Fruit fly (Drosophila melanogaster) whole organism, wandering third instar larva: ENCODE results near the gene Herp.
A peak's percentile ranks its signal among the peaks of the same experiment; 100 is the strongest.

ENCODE experiments used
- CG32264 ChIP-seq: fragments of 200-800 bp; sonication (Bioruptor generic); optimal IDR thresholded peaks from 2 replicates; lab custom pipeline; 2016; ENCODE audit warnings: missing biosample characterization, missing genetic modification characterization
- CG9705 ChIP-seq: fragments of 200-800 bp; sonication (Bioruptor generic); optimal IDR thresholded peaks from 2 replicates; lab custom pipeline; 2018; ENCODE audit warnings: missing biosample characterization, mild to moderate bottlenecking, missing genetic modification characterization
- CrebA ChIP-seq: fragments of 200-800 bp; sonication (Bioruptor generic); optimal IDR thresholded peaks from 2 replicates; lab custom pipeline; 2016; ENCODE audit warnings: missing biosample characterization, mild to moderate bottlenecking, missing genetic modification characterization, borderline replicate concordance
- Dfd ChIP-seq: fragments of >200 bp; optimal IDR thresholded peaks from 2 replicates; lab custom pipeline; 2017; ENCODE audit warnings: missing biosample characterization, missing genetic modification characterization
- Dif ChIP-seq: fragments of 200-275, 200-300 bp; sonication (Bioruptor generic); optimal IDR thresholded peaks from 2 replicates; lab custom pipeline; 2018; ENCODE audit warnings: missing biosample characterization, missing genetic modification characterization; ENCODE audit not compliant: partially characterized antibody
- Hnf4 ChIP-seq: fragments of 200-800 bp; sonication (Bioruptor generic); optimal IDR thresholded peaks from 2 replicates; lab custom pipeline; 2016; ENCODE audit warnings: missing biosample characterization, mild to moderate bottlenecking, missing genetic modification characterization
- Hr78 ChIP-seq: fragments of >200 bp; optimal IDR thresholded peaks from 2 replicates; lab custom pipeline; 2017; ENCODE audit warnings: missing biosample characterization, missing genetic modification characterization
- Jra ChIP-seq: sonication (Bioruptor generic); optimal IDR thresholded peaks from 2 replicates; lab custom pipeline; 2016; ENCODE audit warnings: missing biosample characterization, missing genetic modification characterization
- Mio ChIP-seq: sonication (Bioruptor generic); optimal IDR thresholded peaks from 2 replicates; lab custom pipeline; 2016; ENCODE audit warnings: missing biosample characterization, missing genetic modification characterization
- Myc ChIP-seq: fragments of >200 bp; optimal IDR thresholded peaks from 2 replicates; lab custom pipeline; 2017
- N ChIP-seq: fragments of >200 bp; optimal IDR thresholded peaks from 2 replicates; lab custom pipeline; 2018; ENCODE audit warnings: missing biosample characterization, missing external identifiers, missing genetic modification characterization
- OdsH ChIP-seq: fragments of 200-800 bp; sonication (Bioruptor generic); optimal IDR thresholded peaks from 2 replicates; lab custom pipeline; 2016; ENCODE audit warnings: missing biosample characterization, mild to moderate bottlenecking, missing genetic modification characterization
- Rel ChIP-seq, 2 experiments: fragments of 200-800 bp; sonication (Bioruptor generic) in 1 of 2; optimal IDR thresholded peaks; 2 replicates in 1 of 2; 3 replicates in 1 of 2; lab custom pipeline; 2016 to 2019; ENCODE audit warnings: mild to moderate bottlenecking in 2 of 2, missing biosample characterization in 2 of 2, missing genetic modification characterization in 2 of 2, moderate library complexity in 1 of 2
- Sp1 ChIP-seq: fragments of 200-800 bp; sonication (Bioruptor generic); optimal IDR thresholded peaks from 3 replicates; lab custom pipeline; 2019; ENCODE audit warnings: missing biosample characterization, mild to moderate bottlenecking, missing genetic modification characterization, moderate library complexity
- Vsx2 ChIP-seq: fragments of 200-300, 225-300 bp; sonication (Bioruptor generic); optimal IDR thresholded peaks from 2 replicates; lab custom pipeline; 2018; ENCODE audit warnings: missing biosample characterization, missing genetic modification characterization; ENCODE audit not compliant: partially characterized antibody
- br ChIP-seq: fragments of 200-800 bp; sonication (Bioruptor generic); optimal IDR thresholded peaks from 2 replicates; lab custom pipeline; 2016; ENCODE audit warnings: missing biosample characterization, missing genetic modification characterization
- brk ChIP-seq: fragments of 200-800 bp; sonication (Bioruptor generic); optimal IDR thresholded peaks from 2 replicates; lab custom pipeline; 2016; ENCODE audit warnings: missing biosample characterization, mild to moderate bottlenecking, missing genetic modification characterization
- dl ChIP-seq, 2 experiments: fragments of 175-275, 200-275 bp in 1 of 2; fragments of 200-275 bp in 1 of 2; sonication (Bioruptor generic); optimal IDR thresholded peaks; lab custom pipeline; 2018; ENCODE audit warnings: mild to moderate bottlenecking in 2 of 2, missing biosample characterization in 2 of 2, missing genetic modification characterization in 2 of 2, moderate library complexity in 2 of 2; ENCODE audit not compliant: partially characterized antibody in 2 of 2, insufficient read depth in 1 of 2
- dmrt93B ChIP-seq: fragments of 200-800 bp; sonication (Bioruptor generic); optimal IDR thresholded peaks from 2 replicates; lab custom pipeline; 2018; ENCODE audit warnings: missing biosample characterization, mild to moderate bottlenecking, missing genetic modification characterization
- dsf ChIP-seq: sonication (Bioruptor generic); optimal IDR thresholded peaks from 2 replicates; lab custom pipeline; 2016; ENCODE audit warnings: missing biosample characterization, missing genetic modification characterization, borderline replicate concordance
- foxo ChIP-seq, 2 experiments: fragments of 200-800 bp; sonication (Bioruptor generic); optimal IDR thresholded peaks; 2 replicates in 1 of 2; 3 replicates in 1 of 2; lab custom pipeline; 2016 to 2017; ENCODE audit warnings: missing biosample characterization in 2 of 2, missing genetic modification characterization in 2 of 2
- h ChIP-seq: fragments of 200-800 bp; sonication (Bioruptor generic); optimal IDR thresholded peaks from 3 replicates; lab custom pipeline; 2016; ENCODE audit warnings: missing biosample characterization, mild to moderate bottlenecking, missing genetic modification characterization
- jim ChIP-seq: fragments of 175-275, 200-325 bp; sonication (Bioruptor generic); optimal IDR thresholded peaks from 2 replicates; lab custom pipeline; 2016; ENCODE audit warnings: missing biosample characterization, mild to moderate bottlenecking, missing genetic modification characterization
- pan ChIP-seq: fragments of >200 bp; optimal IDR thresholded peaks from 2 replicates; lab custom pipeline; 2017
- psq ChIP-seq: fragments of 200-800 bp; sonication (Bioruptor generic); optimal IDR thresholded peaks from 3 replicates; lab custom pipeline; 2017; ENCODE audit warnings: missing biosample characterization, mild to moderate bottlenecking, missing genetic modification characterization, moderate library complexity
- rgr ChIP-seq: fragments of 200-800 bp; sonication (Bioruptor generic); optimal IDR thresholded peaks from 3 replicates; lab custom pipeline; 2016; ENCODE audit warnings: missing biosample characterization, mild to moderate bottlenecking, missing genetic modification characterization
- sv ChIP-seq: fragments of 200-800 bp; sonication (Bioruptor generic); optimal IDR thresholded peaks from 3 replicates; lab custom pipeline; 2016; ENCODE audit warnings: missing biosample characterization, missing genetic modification characterization
- tai ChIP-seq: sonication (Bioruptor generic); optimal IDR thresholded peaks from 2 replicates; lab custom pipeline; 2016; ENCODE audit warnings: missing biosample characterization, missing genetic modification characterization
- usp ChIP-seq: fragments of >200 bp; optimal IDR thresholded peaks from 2 replicates; lab custom pipeline; 2017; ENCODE audit warnings: missing biosample characterization, missing genetic modification characterization
- woc ChIP-seq: sonication (Bioruptor generic); optimal IDR thresholded peaks from 2 replicates; lab custom pipeline; 2016; ENCODE audit warnings: missing biosample characterization, mild to moderate bottlenecking, missing genetic modification characterization

Gene Herp

DNA sequence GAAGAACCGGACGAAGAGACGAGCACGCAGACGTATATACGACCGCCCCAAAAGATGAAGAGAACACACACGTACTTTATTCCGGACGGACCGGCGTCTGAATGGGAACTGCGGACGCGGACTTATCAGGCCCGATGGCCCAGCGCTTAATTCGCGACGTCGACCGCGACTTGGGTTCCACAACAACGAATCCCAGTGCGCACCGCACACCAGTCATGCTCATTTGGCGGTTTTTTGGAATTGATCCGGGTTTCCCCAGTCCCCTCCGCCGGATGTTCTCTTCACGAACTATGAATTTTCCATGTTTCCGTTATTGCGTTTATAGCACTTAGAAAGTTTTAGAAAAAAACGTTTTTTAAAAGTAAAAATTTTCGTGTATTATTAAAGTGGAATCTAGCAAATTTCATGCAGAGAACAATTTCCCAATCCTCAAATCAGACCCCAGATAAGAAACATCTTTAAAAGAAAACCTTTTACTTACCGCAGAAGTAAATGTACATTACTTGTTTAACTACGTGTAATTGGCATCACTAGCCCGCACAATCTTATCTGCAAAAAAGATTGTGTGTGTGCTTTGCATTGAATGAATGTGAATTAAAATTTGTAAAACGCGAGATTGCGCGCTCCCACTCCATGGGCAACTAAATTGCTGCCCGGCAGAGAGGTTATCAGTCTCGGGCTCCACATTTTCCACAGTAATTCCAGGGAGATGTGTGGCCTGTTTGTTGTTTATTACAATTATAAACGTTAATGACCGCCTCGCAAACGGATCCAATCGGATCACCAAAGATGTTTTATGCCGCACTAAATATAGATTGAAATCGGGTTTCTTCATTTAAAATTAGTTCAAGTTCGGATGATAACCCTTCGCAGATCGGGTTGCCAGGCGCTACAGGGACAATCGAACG, 9.2 kb downstream of the Herp start, which contains the start of gene CG7149 (continued):
- no peak for TF ChIP-seq Hr78 (GFP tag; lab: Kevin White, UChicago)
- peak; percentile 92 for TF ChIP-seq Myc
- peak; percentile 46 to 68 for TF ChIP-seq dl (GFP tag; optimal IDR thresholded peaks at IDR 0.05; lab: Kevin White, UChicago; ENCODE audit: insufficient read depth in 1 of 2, partially characterized antibody in 2 of 2)
- TF ChIP-seq Hnf4 (GFP tag; lab: Kevin White, UChicago): peak; percentile 16
- TF ChIP-seq sv: no peak
- peak; percentile 56 for TF ChIP-seq br (GFP tag; lab: Kevin White, UChicago)
- peak; percentile 37 for TF ChIP-seq OdsH (GFP tag; lab: Kevin White, UChicago)
- no peak for TF ChIP-seq usp (GFP tag; lab: Kevin White, UChicago)

DNA sequence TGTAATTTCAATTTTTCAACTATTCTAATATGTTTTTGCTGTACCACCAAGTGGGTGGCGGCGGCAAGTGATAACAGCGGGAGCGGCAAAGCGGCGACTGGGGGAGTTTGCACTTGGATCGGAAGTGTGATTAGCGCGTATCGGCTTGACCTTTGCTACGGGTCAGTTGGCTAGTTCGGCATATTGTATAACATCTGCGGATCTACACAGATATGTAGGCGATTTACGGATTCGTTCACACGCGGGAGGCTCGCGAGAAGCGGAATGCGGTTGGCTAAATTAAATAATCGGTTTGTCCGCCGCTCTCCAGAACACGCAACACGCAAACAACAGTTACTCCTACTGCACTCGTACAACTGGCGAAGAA, 9.8 kb downstream of the Herp start:
- TF ChIP-seq CG32264 (GFP tag; lab: Kevin White, UChicago): no peak
- no peak for TF ChIP-seq CrebA (GFP tag; lab: Kevin White, UChicago)
- TF ChIP-seq rgr (GFP tag; lab: Kevin White, UChicago): no peak
- no peak for TF ChIP-seq woc (GFP tag; lab: Kevin White, UChicago)
- no peak for TF ChIP-seq dsf (GFP tag; lab: Kevin White, UChicago)
- TF ChIP-seq Vsx2 (GFP tag; lab: Kevin White, UChicago): no peak
- TF ChIP-seq tai (GFP tag; lab: Kevin White, UChicago): no peak
- TF ChIP-seq N: no peak
- no peak for TF ChIP-seq psq (GFP tag; lab: Kevin White, UChicago)
- TF ChIP-seq CG9705 (GFP tag; lab: Kevin White, UChicago): no peak
- TF ChIP-seq Dif: no peak
- no peak for TF ChIP-seq Hnf4 (GFP tag; lab: Kevin White, UChicago)
- TF ChIP-seq Rel (GFP tag; optimal IDR thresholded peaks at IDR 0.05; lab: Kevin White, UChicago): no peak
- no peak for TF ChIP-seq Rel (tag; optimal IDR thresholded peaks at IDR 0.05; lab: Kevin White, UChicago)
- no peak for TF ChIP-seq pan (lab: Kevin White, UChicago)
- no peak for TF ChIP-seq sv
- TF ChIP-seq h (GFP tag; lab: Kevin White, UChicago): no peak
- no peak for TF ChIP-seq Mio (GFP tag; lab: Kevin White, UChicago)
- TF ChIP-seq Jra (GFP tag; lab: Kevin White, UChicago): no peak
- TF ChIP-seq dmrt93B (GFP tag; lab: Kevin White, UChicago): no peak
- TF ChIP-seq Sp1 (GFP tag; lab: Kevin White, UChicago): no peak
- TF ChIP-seq, all 38 proteins: peak for 0

DNA sequence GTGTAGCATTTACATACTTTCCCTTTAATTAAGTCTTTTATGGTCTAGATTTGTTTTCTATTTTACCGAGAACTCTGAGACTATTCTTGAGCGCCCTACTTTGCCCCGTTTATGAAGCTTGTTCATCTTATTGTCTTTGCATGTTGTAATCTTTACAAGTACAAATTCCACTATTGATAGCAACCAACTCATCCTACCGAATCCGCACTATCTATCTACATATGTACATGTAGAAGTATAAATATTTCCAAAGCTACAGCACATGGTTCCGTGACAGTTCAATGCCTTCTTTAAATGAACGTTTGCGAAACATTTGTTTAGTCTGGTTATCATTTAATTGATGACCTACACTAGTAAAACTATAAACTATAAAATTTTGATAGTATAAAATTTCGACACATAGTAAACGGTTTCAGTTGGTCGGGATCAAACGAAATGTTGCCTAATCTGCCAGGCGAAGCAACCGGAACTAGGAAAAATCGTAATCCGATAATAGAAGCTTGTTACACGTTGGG, 10.8 kb downstream of the Herp start:
- TF ChIP-seq rgr (GFP tag; lab: Kevin White, UChicago) (no peak), psq (GFP tag; lab: Kevin White, UChicago) (no peak), dmrt93B (GFP tag; lab: Kevin White, UChicago) (no peak), Hr78 (GFP tag; lab: Kevin White, UChicago) (no peak), Dif (no peak), jim (GFP tag; lab: Kevin White, UChicago) (no peak), Rel (GFP tag; optimal IDR thresholded peaks at IDR 0.05; lab: Kevin White, UChicago) (no peak), Rel (tag; optimal IDR thresholded peaks at IDR 0.05; lab: Kevin White, UChicago) (no peak), Dfd (GFP tag; lab: Kevin White, UChicago) (no peak), br (GFP tag; lab: Kevin White, UChicago) (no peak), brk (GFP tag; lab: Kevin White, UChicago) (no peak), CG9705 (GFP tag; lab: Kevin White, UChicago) (no peak), Sp1 (GFP tag; lab: Kevin White, UChicago) (no peak), dsf (GFP tag; lab: Kevin White, UChicago) (no peak), Mio (GFP tag; lab: Kevin White, UChicago) (no peak), foxo (GFP tag; optimal IDR thresholded peaks at IDR 0.05; lab: Kevin White, UChicago) (no peak)
